Fruit fly (Drosophila melanogaster): ENCODE results near the gene CG17633.

CG17633 gene

dm6 chr2L:9768735-9769134, at the start of gene CG17633:
Gene CG17633, plus strand, starts transcription at chr2L:9769060.
- TF ChIP-seq Dll (optimal IDR thresholded peaks at IDR 0.05): no peak
- TF ChIP-seq pan (optimal IDR thresholded peaks at IDR 0.05): no peak
- TF ChIP-seq EcR (GFP tag; optimal IDR thresholded peaks at IDR 0.05): no peak
- no peak for TF ChIP-seq usp (GFP tag; optimal IDR thresholded peaks at IDR 0.05)
- no peak for TF ChIP-seq CG8478 (optimal IDR thresholded peaks at IDR 0.05)
- no peak for TF ChIP-seq psq (optimal IDR thresholded peaks at IDR 0.05)

dm6 chr2L:9728791-9729190, 40.1 kb upstream of the CG17633 start:
- TF ChIP-seq EcR (GFP tag; optimal IDR thresholded peaks at IDR 0.05) (no peak), Dll (optimal IDR thresholded peaks at IDR 0.05) (no peak), pan (optimal IDR thresholded peaks at IDR 0.05) (no peak), CG8478 (optimal IDR thresholded peaks at IDR 0.05) (no peak), usp (GFP tag; optimal IDR thresholded peaks at IDR 0.05) (no peak), psq (optimal IDR thresholded peaks at IDR 0.05) (no peak)

- TF ChIP-seq CG8478 (optimal IDR thresholded peaks at IDR 0.05) (no peak), psq (optimal IDR thresholded peaks at IDR 0.05) (no peak), pan (optimal IDR thresholded peaks at IDR 0.05) (no peak), Dll (optimal IDR thresholded peaks at IDR 0.05) (no peak), EcR (GFP tag; optimal IDR thresholded peaks at IDR 0.05) (no peak), usp (GFP tag; optimal IDR thresholded peaks at IDR 0.05) (no peak)
Observed at dm6 chr2L:9729618-9730284, 39.1 kb upstream of the CG17633 start, which contains the start of gene CG13116. Gene CG13116, plus strand, starts transcription at chr2L:9729940.

- TF ChIP-seq CG8478 (optimal IDR thresholded peaks at IDR 0.05): no peak
- TF ChIP-seq usp (GFP tag; optimal IDR thresholded peaks at IDR 0.05): no peak
Observed at dm6 chr2L:9731269-9731668, 37.6 kb upstream of the CG17633 start.

dm6 chr2L:9734134-9734533, 34.7 kb upstream of the CG17633 start:
- no peak for TF ChIP-seq usp (GFP tag; optimal IDR thresholded peaks at IDR 0.05)
- TF ChIP-seq pan (optimal IDR thresholded peaks at IDR 0.05): no peak
- TF ChIP-seq EcR (GFP tag; optimal IDR thresholded peaks at IDR 0.05): no peak
- TF ChIP-seq psq (optimal IDR thresholded peaks at IDR 0.05): no peak
- no peak for TF ChIP-seq Dll (optimal IDR thresholded peaks at IDR 0.05)
- no peak for TF ChIP-seq CG8478 (optimal IDR thresholded peaks at IDR 0.05)

- TF ChIP-seq usp (GFP tag; optimal IDR thresholded peaks at IDR 0.05) (no peak), psq (optimal IDR thresholded peaks at IDR 0.05) (no peak), CG8478 (optimal IDR thresholded peaks at IDR 0.05) (no peak), pan (optimal IDR thresholded peaks at IDR 0.05) (no peak), EcR (GFP tag; optimal IDR thresholded peaks at IDR 0.05) (no peak), Dll (optimal IDR thresholded peaks at IDR 0.05) (no peak)
Observed at dm6 chr2L:9736000-9736695, 32.7 kb upstream of the CG17633 start, which contains the start of gene CG13117. Gene CG13117, plus strand, starts transcription at chr2L:9736645.

- TF ChIP-seq CG8478 (optimal IDR thresholded peaks at IDR 0.05) (no peak), psq (optimal IDR thresholded peaks at IDR 0.05) (no peak), usp (GFP tag; optimal IDR thresholded peaks at IDR 0.05) (no peak), EcR (GFP tag; optimal IDR thresholded peaks at IDR 0.05) (no peak)
Observed at dm6 chr2L:9737360-9737759, 31.5 kb upstream of the CG17633 start.

- no peak for TF ChIP-seq pan (optimal IDR thresholded peaks at IDR 0.05)
- no peak for TF ChIP-seq EcR (GFP tag; optimal IDR thresholded peaks at IDR 0.05)
- TF ChIP-seq Dll (optimal IDR thresholded peaks at IDR 0.05): no peak
- TF ChIP-seq CG8478 (optimal IDR thresholded peaks at IDR 0.05): no peak
- TF ChIP-seq usp (GFP tag; optimal IDR thresholded peaks at IDR 0.05): no peak
- no peak for TF ChIP-seq psq (optimal IDR thresholded peaks at IDR 0.05)
Observed at dm6 chr2L:9737803-9738202, 31.1 kb upstream of the CG17633 start.

- no peak for TF ChIP-seq Dll (optimal IDR thresholded peaks at IDR 0.05)
- TF ChIP-seq CG8478 (optimal IDR thresholded peaks at IDR 0.05): no peak
- no peak for TF ChIP-seq pan (optimal IDR thresholded peaks at IDR 0.05)
- TF ChIP-seq EcR (GFP tag; optimal IDR thresholded peaks at IDR 0.05): no peak
- TF ChIP-seq usp (GFP tag; optimal IDR thresholded peaks at IDR 0.05): no peak
- TF ChIP-seq psq (optimal IDR thresholded peaks at IDR 0.05): no peak
Observed at dm6 chr2L:9739685-9740084, 29.2 kb upstream of the CG17633 start.

dm6 chr2L:9743823-9744222, 25.0 kb upstream of the CG17633 start:
- TF ChIP-seq CG8478 (optimal IDR thresholded peaks at IDR 0.05): no peak
- TF ChIP-seq Dll (optimal IDR thresholded peaks at IDR 0.05): no peak
- no peak for TF ChIP-seq usp (GFP tag; optimal IDR thresholded peaks at IDR 0.05)
- TF ChIP-seq EcR (GFP tag; optimal IDR thresholded peaks at IDR 0.05): no peak
- TF ChIP-seq pan (optimal IDR thresholded peaks at IDR 0.05): no peak
- no peak for TF ChIP-seq psq (optimal IDR thresholded peaks at IDR 0.05)

- TF ChIP-seq EcR (GFP tag; optimal IDR thresholded peaks at IDR 0.05): no peak
- TF ChIP-seq psq (optimal IDR thresholded peaks at IDR 0.05): no peak
- no peak for TF ChIP-seq Dll (optimal IDR thresholded peaks at IDR 0.05)
- no peak for TF ChIP-seq pan (optimal IDR thresholded peaks at IDR 0.05)
- no peak for TF ChIP-seq CG8478 (optimal IDR thresholded peaks at IDR 0.05)
- no peak for TF ChIP-seq usp (GFP tag; optimal IDR thresholded peaks at IDR 0.05)
Observed at dm6 chr2L:9744634-9745033, 24.2 kb upstream of the CG17633 start.
